Fruit fly (Drosophila melanogaster) whole organism, embryonic: ENCODE data around the gene djl.

Source experiments
- B-H1 ChIP-seq: fragments of 200-800 bp; sonication (Bioruptor generic); IDR thresholded peaks from 3 replicates; pipeline ENCODE4 v1.3.6; 2022; ENCODE audit warnings: missing biosample characterization, missing genetic modification characterization
- Bteb2 ChIP-seq: fragments of 200-800 bp; sonication (Bioruptor generic); optimal IDR thresholded peaks from 2 replicates; lab custom pipeline; 2016; ENCODE audit warnings: missing biosample characterization, missing genetic modification characterization
- CG1024 ChIP-seq: fragments of 200-800 bp; sonication (Bioruptor generic); IDR thresholded peaks from 2 replicates; pipeline ENCODE4 v1.3.6; 2022; ENCODE audit warnings: missing biosample characterization, missing genetic modification characterization
- CG14667 ChIP-seq: fragments of 200-800 bp; sonication (Bioruptor generic); IDR thresholded peaks from 2 replicates; pipeline ENCODE4 v1.3.6; 2022; ENCODE audit warnings: missing biosample characterization, missing genetic modification characterization
- CG15269 ChIP-seq: fragments of 200-800 bp; sonication (Bioruptor generic); optimal IDR thresholded peaks from 2 replicates; lab custom pipeline; 2018; ENCODE audit warnings: missing biosample characterization, mild to moderate bottlenecking, missing genetic modification characterization, moderate library complexity
- CG18262 ChIP-seq: fragments of 200-800 bp; optimal IDR thresholded peaks from 3 replicates; lab custom pipeline; 2019; ENCODE audit warnings: missing biosample characterization, mild to moderate bottlenecking, missing genetic modification characterization, moderate library complexity
- CG2199 ChIP-seq: fragments of 200-800 bp; sonication (Bioruptor generic); IDR thresholded peaks from 3 replicates; pipeline ENCODE4 v1.3.6; 2022; ENCODE audit warnings: missing biosample characterization, missing genetic modification characterization
- CG30020 ChIP-seq: fragments of 200-800 bp; optimal IDR thresholded peaks from 2 replicates; lab custom pipeline; 2019; ENCODE audit warnings: missing biosample characterization, mild to moderate bottlenecking, missing genetic modification characterization, moderate library complexity
- CG31441 ChIP-seq: fragments of 200-800 bp; sonication (Bioruptor generic); IDR thresholded peaks from 2 replicates; pipeline ENCODE4 v1.3.6; 2022; ENCODE audit warnings: missing biosample characterization, missing genetic modification characterization
- CG3838 ChIP-seq: fragments of 200-800 bp; sonication (Bioruptor generic); optimal IDR thresholded peaks from 3 replicates; lab custom pipeline; 2016; ENCODE audit warnings: missing biosample characterization, missing genetic modification characterization
- CG6765 ChIP-seq: fragments of 200-800 bp; sonication (Bioruptor generic); optimal IDR thresholded peaks from 3 replicates; lab custom pipeline; 2017; ENCODE audit warnings: missing biosample characterization, mild to moderate bottlenecking, missing genetic modification characterization
- CG6854 ChIP-seq: fragments of 200-800 bp; sonication (Bioruptor generic); optimal IDR thresholded peaks from 3 replicates; lab custom pipeline; 2017; ENCODE audit warnings: missing biosample characterization, mild to moderate bottlenecking, missing genetic modification characterization
- CG8281 ChIP-seq: fragments of 200-800 bp; sonication (Bioruptor generic); optimal IDR thresholded peaks from 2 replicates; lab custom pipeline; 2018; ENCODE audit warnings: missing biosample characterization, mild to moderate bottlenecking, missing genetic modification characterization, moderate library complexity
- CG9437 ChIP-seq: fragments of 200-800 bp; sonication (Bioruptor generic); optimal IDR thresholded peaks from 2 replicates; lab custom pipeline; 2018; ENCODE audit warnings: missing biosample characterization, mild to moderate bottlenecking, missing genetic modification characterization
- CG9609 ChIP-seq: fragments of 200-800 bp; sonication (Bioruptor generic); optimal IDR thresholded peaks from 3 replicates; lab custom pipeline; 2016; ENCODE audit warnings: missing biosample characterization, missing genetic modification characterization
- E2f1 ChIP-seq: fragments of 200-800 bp; sonication (Bioruptor generic); IDR thresholded peaks from 2 replicates; pipeline ENCODE4 v1.3.6; 2022; ENCODE audit warnings: missing biosample characterization, missing genetic modification characterization
- Ets97D ChIP-seq: fragments of 200-800 bp; sonication (Bioruptor generic); optimal IDR thresholded peaks from 3 replicates; lab custom pipeline; 2016; ENCODE audit warnings: missing biosample characterization, missing genetic modification characterization
- H2.0 ChIP-seq: fragments of 200-800 bp; sonication (Bioruptor generic); IDR thresholded peaks from 2 replicates; pipeline ENCODE4 v1.3.6; 2022; ENCODE audit warnings: missing biosample characterization, missing genetic modification characterization
- Hr3 ChIP-seq: fragments of 200-800 bp; sonication (Bioruptor generic); optimal IDR thresholded peaks from 3 replicates; lab custom pipeline; 2016; ENCODE audit warnings: missing biosample characterization, missing genetic modification characterization
- Hr51 ChIP-seq, 2 experiments: fragments of 200-800 bp; sonication (Bioruptor generic); optimal IDR thresholded peaks; 2 replicates in 1 of 2; 3 replicates in 1 of 2; lab custom pipeline; 2016 to 2018; ENCODE audit warnings: missing biosample characterization in 2 of 2, missing genetic modification characterization in 2 of 2, mild to moderate bottlenecking in 1 of 2, moderate library complexity in 1 of 2
- Mrtf ChIP-seq: fragments of 200-800 bp; sonication (Bioruptor generic); IDR thresholded peaks from 3 replicates; pipeline ENCODE4 v1.3.6; 2022; ENCODE audit warnings: missing biosample characterization, missing genetic modification characterization
- Nf-YA ChIP-seq: fragments of 200-800 bp; sonication (Bioruptor generic); IDR thresholded peaks from 2 replicates; pipeline ENCODE4 v1.3.6; 2022; ENCODE audit warnings: missing biosample characterization, missing genetic modification characterization
- Oli ChIP-seq: fragments of 200-800 bp; sonication (Bioruptor generic); optimal IDR thresholded peaks from 2 replicates; lab custom pipeline; 2018; ENCODE audit warnings: missing biosample characterization, mild to moderate bottlenecking, missing genetic modification characterization, moderate library complexity
- Poxn ChIP-seq: fragments of 200-800 bp; sonication (Bioruptor generic); IDR thresholded peaks from 2 replicates; pipeline ENCODE4 v1.3.6; 2022; ENCODE audit warnings: missing biosample characterization, missing genetic modification characterization
- Rx ChIP-seq: fragments of 200-800 bp; sonication (Bioruptor generic); IDR thresholded peaks from 2 replicates; pipeline ENCODE4 v1.3.6; 2022; ENCODE audit warnings: missing biosample characterization, missing genetic modification characterization
- Sry-δ ChIP-seq: fragments of 200-800 bp; sonication (Bioruptor generic); optimal IDR thresholded peaks from 2 replicates; lab custom pipeline; 2016; ENCODE audit warnings: missing biosample characterization, missing genetic modification characterization
- ash1 ChIP-seq: fragments of 200-800 bp; sonication (Bioruptor generic); optimal IDR thresholded peaks from 2 replicates; lab custom pipeline; 2018; ENCODE audit warnings: missing biosample characterization, mild to moderate bottlenecking, missing genetic modification characterization
- btn ChIP-seq: fragments of 200-800 bp; sonication (Bioruptor generic); optimal IDR thresholded peaks from 2 replicates; lab custom pipeline; 2016; ENCODE audit warnings: missing biosample characterization, missing genetic modification characterization
- chn ChIP-seq: fragments of 200-800 bp; sonication (Bioruptor generic); optimal IDR thresholded peaks from 2 replicates; lab custom pipeline; 2016; ENCODE audit warnings: missing biosample characterization, missing genetic modification characterization
- crc ChIP-seq: fragments of 200-800 bp; sonication (Bioruptor generic); optimal IDR thresholded peaks from 2 replicates; lab custom pipeline; 2016; ENCODE audit warnings: missing biosample characterization, missing genetic modification characterization
- crp ChIP-seq, 2 experiments: fragments of 200-800 bp; sonication (Bioruptor generic); optimal IDR thresholded peaks; 2 replicates in 1 of 2; 3 replicates in 1 of 2; lab custom pipeline; 2017; ENCODE audit warnings: missing biosample characterization in 2 of 2, missing genetic modification characterization in 2 of 2, mild to moderate bottlenecking in 1 of 2, moderate library complexity in 1 of 2
- cwo ChIP-seq: fragments of 200-800 bp; sonication (Bioruptor generic); optimal IDR thresholded peaks from 3 replicates; lab custom pipeline; 2017; ENCODE audit warnings: missing biosample characterization, missing genetic modification characterization, mild to moderate bottlenecking, moderate library complexity, missing genetic modification reagents
- danr ChIP-seq: fragments of 200-800 bp; sonication (Bioruptor generic); IDR thresholded peaks from 2 replicates; pipeline ENCODE4 v1.3.6; 2022; ENCODE audit warnings: missing biosample characterization, missing genetic modification characterization
- dimm ChIP-seq: fragments of 200-800 bp; sonication (Bioruptor generic); IDR thresholded peaks from 2 replicates; pipeline ENCODE4 v1.3.6; 2022; ENCODE audit warnings: missing biosample characterization, missing genetic modification characterization
- dpn ChIP-seq, 2 experiments: fragments of 200-800 bp; sonication (Bioruptor generic); optimal IDR thresholded peaks; 3 replicates each; lab custom pipeline; 2016; ENCODE audit warnings: missing biosample characterization in 2 of 2, missing genetic modification characterization in 2 of 2
- dysf ChIP-seq: fragments of 200-800 bp; sonication (Bioruptor generic); IDR thresholded peaks from 3 replicates; pipeline ENCODE4 v1.3.6; 2022; ENCODE audit warnings: missing biosample characterization, missing genetic modification characterization
- eve ChIP-seq, 2 experiments: fragments of >200 bp; optimal IDR thresholded peaks; 2 replicates each; lab custom pipeline; 2017; ENCODE audit warnings: missing biosample characterization in 2 of 2, missing genetic modification characterization in 2 of 2
- fu2 ChIP-seq: fragments of 200-800 bp; sonication (Bioruptor generic); optimal IDR thresholded peaks from 2 replicates; lab custom pipeline; 2016; ENCODE audit warnings: missing biosample characterization, missing genetic modification characterization
- gcm ChIP-seq: fragments of 200-800 bp; sonication (Bioruptor generic); optimal IDR thresholded peaks from 2 replicates; lab custom pipeline; 2019; ENCODE audit warnings: missing biosample characterization, mild to moderate bottlenecking, missing genetic modification characterization, moderate library complexity
- her ChIP-seq: fragments of 200-800 bp; sonication (Bioruptor generic); optimal IDR thresholded peaks from 2 replicates; lab custom pipeline; 2016; ENCODE audit warnings: missing biosample characterization, missing genetic modification characterization
- lmd ChIP-seq: fragments of 200-800 bp; sonication (Bioruptor generic); IDR thresholded peaks from 2 replicates; pipeline ENCODE4 v1.3.6; 2022; ENCODE audit warnings: missing biosample characterization, missing genetic modification characterization
- prd ChIP-seq, 3 experiments: fragments of >200 bp in 2 of 3; fragments of 200-800 bp in 1 of 3; sonication (Bioruptor generic) in 1 of 3; optimal IDR thresholded peaks in 2 of 3; IDR thresholded peaks in 1 of 3; 2 replicates in 2 of 3; 3 replicates in 1 of 3; pipeline versions ENCODE4 v1.3.6 to Lab custom; 2017 to 2022; ENCODE audit warnings: missing biosample characterization in 1 of 3, missing genetic modification characterization in 1 of 3
- pzg ChIP-seq: fragments of 200-800 bp; sonication (Bioruptor generic); optimal IDR thresholded peaks from 3 replicates; lab custom pipeline; 2018; ENCODE audit warnings: missing biosample characterization, mild to moderate bottlenecking, missing genetic modification characterization, moderate library complexity
- repo ChIP-seq: fragments of 200-800 bp; sonication (Bioruptor generic); optimal IDR thresholded peaks from 2 replicates; lab custom pipeline; 2016; ENCODE audit warnings: missing biosample characterization, missing genetic modification characterization
- ro ChIP-seq: fragments of 200-800 bp; sonication (Bioruptor generic); IDR thresholded peaks from 2 replicates; pipeline ENCODE4 v1.3.6; 2022; ENCODE audit warnings: missing biosample characterization, missing genetic modification characterization
- row ChIP-seq: fragments of 200-800 bp; sonication (Bioruptor generic); IDR thresholded peaks from 3 replicates; pipeline ENCODE4 v1.3.6; 2022; ENCODE audit warnings: missing biosample characterization, missing genetic modification characterization
- slbo ChIP-seq: fragments of 200-800 bp; sonication (Bioruptor generic); IDR thresholded peaks from 2 replicates; pipeline ENCODE4 v1.3.6; 2022; ENCODE audit warnings: missing biosample characterization, missing genetic modification characterization
- sob ChIP-seq: fragments of 200-800 bp; sonication (Bioruptor generic); IDR thresholded peaks from 2 replicates; pipeline ENCODE4 v1.3.6; 2022; ENCODE audit warnings: missing biosample characterization, missing genetic modification characterization
- toy ChIP-seq: fragments of 200-800 bp; sonication (Bioruptor generic); IDR thresholded peaks from 2 replicates; pipeline ENCODE4 v1.3.6; 2022; ENCODE audit warnings: missing biosample characterization, missing genetic modification characterization
- trh ChIP-seq: fragments of 200-800 bp; sonication (Bioruptor generic); optimal IDR thresholded peaks from 2 replicates; lab custom pipeline; 2016; ENCODE audit warnings: missing biosample characterization, missing genetic modification characterization
- ttk ChIP-seq: fragments of 200-800 bp; sonication (Bioruptor generic); IDR thresholded peaks from 2 replicates; pipeline ENCODE4 v2.1.2; 2022; ENCODE audit warnings: missing biosample characterization, missing genetic modification characterization

djl gene

dm6 chr3R:7067092-7067491 is 6.5 kb downstream of the djl start, which contains the start of the genes CG1105 and CG1965 (continued):
- TF ChIP-seq slbo (GFP tag; lab: Robert Waterston, UW): peak; percentile 97
- peak in 1 of 2 experiments; percentile 69 for TF ChIP-seq eve (GFP tag; optimal IDR thresholded peaks at IDR 0.05; lab: Kevin White, UChicago)
- TF ChIP-seq CG31441 (GFP tag; lab: Robert Waterston, UW): peak; percentile 85
- peak; percentile 79 for TF ChIP-seq ro (GFP tag; lab: Robert Waterston, UW)
- peak; percentile 100 for TF ChIP-seq Sry-δ (GFP tag; lab: Kevin White, UChicago)
- TF ChIP-seq pzg (GFP tag; lab: Kevin White, UChicago): peak; percentile 91
- TF ChIP-seq Bteb2: peak; percentile 92
- TF ChIP-seq her: peak; percentile 67
- peak; percentile 90 for TF ChIP-seq CG9609 (GFP tag; lab: Kevin White, UChicago)
- peak; percentile 97 for TF ChIP-seq chn (GFP tag; lab: Kevin White, UChicago)
- TF ChIP-seq fu2 (GFP tag; lab: Kevin White, UChicago): peak; percentile 94
- no peak for TF ChIP-seq prd (optimal IDR thresholded peaks at IDR 0.05; lab: Kevin White, UChicago)
- peak; percentile 97 for TF ChIP-seq prd (GFP tag; IDR thresholded peaks at IDR 0.05; lab: Robert Waterston, UW)
- peak; percentile 93 for TF ChIP-seq CG14667
- peak; percentile 93 for TF ChIP-seq dysf (GFP tag; lab: Robert Waterston, UW)
- TF ChIP-seq lmd (GFP tag; lab: Robert Waterston, UW): peak; percentile 93
- no peak for TF ChIP-seq CG6854
- peak; percentile 90 for TF ChIP-seq E2f1 (GFP tag; lab: Robert Waterston, UW)
- TF ChIP-seq crc (GFP tag; lab: Kevin White, UChicago): peak; percentile 82
- TF ChIP-seq gcm (GFP tag; lab: Kevin White, UChicago): peak; percentile 85
- TF ChIP-seq toy: peak; percentile 74
- TF ChIP-seq CG18262 (tag; lab: Kevin White, UChicago): peak; percentile 90
- TF ChIP-seq Hr3: peak; percentile 96
- TF ChIP-seq repo (GFP tag; lab: Kevin White, UChicago): peak; percentile 80
- peak; percentile 83 for TF ChIP-seq CG30020 (tag; lab: Kevin White, UChicago)
- TF ChIP-seq cwo (GFP tag; lab: Kevin White, UChicago): peak; percentile 84
- peak; percentile 92 for TF ChIP-seq B-H1 (GFP tag; lab: Robert Waterston, UW)
- peak; percentile 77 for TF ChIP-seq Nf-YA (GFP tag; lab: Robert Waterston, UW)
- peak; percentile 93 for TF ChIP-seq Ets97D (GFP tag; lab: Kevin White, UChicago)
- TF ChIP-seq danr: peak; percentile 79; the same call in 1 of the 2 replicates
- TF ChIP-seq Mrtf (GFP tag; lab: Robert Waterston, UW): peak; percentile 89
- peak; percentile 80 for TF ChIP-seq Oli
- TF ChIP-seq CG2199 (GFP tag; lab: Robert Waterston, UW): peak; percentile 97
- TF ChIP-seq ash1: peak; percentile 45
- TF ChIP-seq CG15269 (tag; lab: Kevin White, UChicago): peak; percentile 91
- peak; percentile 70 for TF ChIP-seq btn
- peak; percentile 73 for TF ChIP-seq dimm
- TF ChIP-seq dpn (GFP tag; optimal IDR thresholded peaks at IDR 0.05; lab: Kevin White, UChicago): peak; percentile 96 to 97
- TF ChIP-seq CG9437 (GFP tag; lab: Kevin White, UChicago): peak; percentile 75
- peak; percentile 85 for TF ChIP-seq Rx (GFP tag; lab: Robert Waterston, UW)
- peak; percentile 65 for TF ChIP-seq CG8281 (tag; lab: Kevin White, UChicago)
- peak; percentile 91 for TF ChIP-seq ttk (GFP tag; lab: Robert Waterston, UW)
- peak; percentile 97 for TF ChIP-seq sob (GFP tag; lab: Robert Waterston, UW)
- TF ChIP-seq crp (GFP tag; optimal IDR thresholded peaks at IDR 0.05; lab: Kevin White, UChicago): peak in 1 of 2 experiments; percentile 59
- peak; percentile 91 for TF ChIP-seq trh (GFP tag; lab: Kevin White, UChicago)
- TF ChIP-seq Poxn (GFP tag; lab: Robert Waterston, UW): peak; percentile 81
- TF ChIP-seq CG1024 (GFP tag; lab: Robert Waterston, UW): peak; percentile 73
- TF ChIP-seq CG3838 (GFP tag; lab: Kevin White, UChicago): peak; percentile 92
- TF ChIP-seq Hr51 (GFP tag; optimal IDR thresholded peaks at IDR 0.05; lab: Kevin White, UChicago): peak; percentile 94 to 96
- peak; percentile 75 for TF ChIP-seq CG6765 (GFP tag; lab: Kevin White, UChicago)
- peak; percentile 93 for TF ChIP-seq H2.0 (GFP tag; lab: Robert Waterston, UW)
- peak; percentile 97 for TF ChIP-seq row (GFP tag; lab: Robert Waterston, UW)
